Fruit fly (Drosophila melanogaster) whole organism, embryonic: ENCODE results near the gene CG8765.
A peak's percentile ranks its signal among the peaks of the same experiment; 100 is the strongest.

Experiments
- Adf1 ChIP-seq: fragments of 200-800 bp; sonication (Bioruptor generic); IDR thresholded peaks from 2 replicates; pipeline ENCODE4 v1.3.6; 2022; ENCODE audit warnings: missing biosample characterization, missing genetic modification characterization
- CG10431 ChIP-seq: fragments of 200-800 bp; sonication (Bioruptor generic); optimal IDR thresholded peaks from 3 replicates; lab custom pipeline; 2018; ENCODE audit warnings: missing biosample characterization, mild to moderate bottlenecking, missing genetic modification characterization
- CG12299 ChIP-seq: fragments of 200-800 bp; sonication (Bioruptor generic); optimal IDR thresholded peaks from 2 replicates; lab custom pipeline; 2018; ENCODE audit warnings: missing biosample characterization, mild to moderate bottlenecking, missing genetic modification characterization
- CG12769 ChIP-seq: fragments of 200-800 bp; sonication (Bioruptor generic); optimal IDR thresholded peaks from 2 replicates; lab custom pipeline; 2019; ENCODE audit warnings: missing biosample characterization, mild to moderate bottlenecking, missing genetic modification characterization, moderate library complexity
- CG13296 ChIP-seq: fragments of 200-800 bp; sonication (Bioruptor generic); optimal IDR thresholded peaks from 3 replicates; lab custom pipeline; 2018; ENCODE audit warnings: missing biosample characterization, mild to moderate bottlenecking, missing genetic modification characterization
- CG14860 ChIP-seq: fragments of 200-800 bp; sonication (Bioruptor generic); IDR thresholded peaks from 3 replicates; pipeline ENCODE4 v1.3.6; 2022; ENCODE audit warnings: missing biosample characterization, missing genetic modification characterization; ENCODE audit not compliant: partially characterized antibody
- CG17385 ChIP-seq: fragments of 200-800 bp; sonication (Bioruptor generic); optimal IDR thresholded peaks from 3 replicates; lab custom pipeline; 2018; ENCODE audit warnings: missing biosample characterization, mild to moderate bottlenecking, missing genetic modification characterization
- CG17829 ChIP-seq: fragments of 200-800 bp; optimal IDR thresholded peaks from 2 replicates; lab custom pipeline; 2019; ENCODE audit warnings: missing biosample characterization, mild to moderate bottlenecking, missing genetic modification characterization, moderate library complexity
- CG1832 ChIP-seq: fragments of 200-800 bp; sonication (Bioruptor generic); optimal IDR thresholded peaks from 2 replicates; lab custom pipeline; 2017; ENCODE audit warnings: missing biosample characterization, mild to moderate bottlenecking, missing genetic modification characterization, inconsistent platforms
- CG32767 ChIP-seq: fragments of 200-800 bp; sonication (Bioruptor generic); IDR thresholded peaks from 2 replicates; pipeline ENCODE4 v1.3.6; 2022; ENCODE audit warnings: missing biosample characterization, missing genetic modification characterization
- CG34224 ChIP-seq: fragments of 200-800 bp; sonication (Bioruptor generic); IDR thresholded peaks from 3 replicates; pipeline ENCODE4 v1.3.6; 2022; ENCODE audit warnings: missing biosample characterization, missing genetic modification characterization; ENCODE audit not compliant: partially characterized antibody
- CG7271 ChIP-seq: fragments of 200-800 bp; sonication (Bioruptor generic); optimal IDR thresholded peaks from 2 replicates; lab custom pipeline; 2018; ENCODE audit warnings: missing biosample characterization, mild to moderate bottlenecking, missing genetic modification characterization, moderate library complexity
- CG8765 ChIP-seq: fragments of 200-800 bp; sonication (Bioruptor generic); IDR thresholded peaks from 2 replicates; pipeline ENCODE4 v1.3.6; 2022; ENCODE audit warnings: missing biosample characterization, missing genetic modification characterization
- D ChIP-seq, 2 experiments: fragments of 200-800 bp in 1 of 2; fragments of >200 bp in 1 of 2; sonication (Bioruptor generic) in 1 of 2; optimal IDR thresholded peaks; 2 replicates in 1 of 2; 3 replicates in 1 of 2; lab custom pipeline; 2017; ENCODE audit warnings: mild to moderate bottlenecking in 1 of 2, missing biosample characterization in 1 of 2, missing genetic modification characterization in 1 of 2, missing genetic modification reagents in 1 of 2
- Deaf1 ChIP-seq: fragments of 200-800 bp; optimal IDR thresholded peaks from 3 replicates; lab custom pipeline; 2019; ENCODE audit warnings: missing biosample characterization, mild to moderate bottlenecking, missing genetic modification characterization, moderate library complexity
- E2f1 ChIP-seq: fragments of 200-800 bp; sonication (Bioruptor generic); IDR thresholded peaks from 2 replicates; pipeline ENCODE4 v1.3.6; 2022; ENCODE audit warnings: missing biosample characterization, missing genetic modification characterization
- HmgD ChIP-seq: fragments of 200-800 bp; sonication (Bioruptor generic); optimal IDR thresholded peaks from 3 replicates; lab custom pipeline; 2016; ENCODE audit warnings: missing biosample characterization, missing genetic modification characterization
- Jarid2 ChIP-seq: fragments of 200-800 bp; sonication (Bioruptor generic); optimal IDR thresholded peaks from 3 replicates; lab custom pipeline; 2017; ENCODE audit warnings: mild to moderate bottlenecking, missing biosample characterization, missing genetic modification reagents, missing genetic modification characterization
- Med ChIP-seq: fragments of 200-800 bp; sonication (Bioruptor generic); peaks from one replicate; lab custom pipeline; 2016; ENCODE audit warnings: missing biosample characterization, missing genetic modification characterization, mild to moderate bottlenecking, inconsistent platforms, moderate library complexity
- Nf-YB ChIP-seq: fragments of 200-800 bp; sonication (Bioruptor generic); optimal IDR thresholded peaks from 3 replicates; lab custom pipeline; 2019; ENCODE audit warnings: missing biosample characterization, mild to moderate bottlenecking, missing genetic modification characterization, moderate library complexity
- Opbp ChIP-seq: fragments of 200-800 bp; sonication (Bioruptor generic); IDR thresholded peaks from 3 replicates; pipeline ENCODE4 v1.3.6; 2022; ENCODE audit warnings: missing biosample characterization, missing genetic modification characterization; ENCODE audit not compliant: partially characterized antibody
- Trl ChIP-seq, 3 experiments: fragments of >200 bp in 2 of 3; fragments of 200-800 bp in 1 of 3; sonication (Bioruptor generic) in 1 of 3; optimal IDR thresholded peaks; 2 replicates in 1 of 3; 3 replicates in 2 of 3; lab custom pipeline; 2016 to 2017; ENCODE audit warnings: missing biosample characterization in 1 of 3, missing genetic modification characterization in 1 of 3
- abd-A ChIP-seq: fragments of 200-800 bp; sonication (Bioruptor generic); optimal IDR thresholded peaks from 3 replicates; lab custom pipeline; 2019; ENCODE audit warnings: missing biosample characterization, mild to moderate bottlenecking, missing genetic modification characterization, moderate library complexity
- ac ChIP-seq: fragments of 200-800 bp; sonication (Bioruptor generic); optimal IDR thresholded peaks from 3 replicates; lab custom pipeline; 2017; ENCODE audit warnings: missing biosample characterization, mild to moderate bottlenecking, missing genetic modification characterization
- caup ChIP-seq: fragments of 200-800 bp; sonication (Bioruptor generic); optimal IDR thresholded peaks from 3 replicates; lab custom pipeline; 2017; ENCODE audit warnings: missing biosample characterization, mild to moderate bottlenecking, missing genetic modification characterization, moderate library complexity; ENCODE audit not compliant: severe bottlenecking
- chinmo ChIP-seq: fragments of 200-800 bp; sonication (Bioruptor generic); IDR thresholded peaks from 4 replicates; pipeline ENCODE4 v1.3.6; 2022; ENCODE audit warnings: missing biosample characterization, missing genetic modification characterization; ENCODE audit not compliant: partially characterized antibody
- chm ChIP-seq: fragments of 200-800 bp; sonication (Bioruptor generic); IDR thresholded peaks from 2 replicates; pipeline ENCODE4 v1.3.6; 2022; ENCODE audit warnings: missing biosample characterization, missing genetic modification characterization
- esg ChIP-seq: fragments of 200-800 bp; sonication (Bioruptor generic); conservative IDR thresholded peaks from 2 replicates; pipeline ENCODE4 v1.3.6; 2022; ENCODE audit warnings: missing biosample characterization, missing genetic modification characterization
- insv ChIP-seq, 2 experiments: fragments of 200-800 bp; sonication (Bioruptor generic); optimal IDR thresholded peaks; 3 replicates each; lab custom pipeline; 2016 to 2018; ENCODE audit warnings: missing biosample characterization in 2 of 2, missing genetic modification characterization in 2 of 2
- klu ChIP-seq: fragments of 200-800 bp; sonication (Bioruptor generic); IDR thresholded peaks from 2 replicates; pipeline ENCODE4 v1.3.6; 2022; ENCODE audit warnings: missing biosample characterization, missing genetic modification characterization
- lov ChIP-seq, 2 experiments: fragments of 200-800 bp in 1 of 2; fragments of >200 bp in 1 of 2; sonication (Bioruptor generic) in 1 of 2; IDR thresholded peaks in 1 of 2; optimal IDR thresholded peaks in 1 of 2; 2 replicates in 1 of 2; 3 replicates in 1 of 2; pipeline versions ENCODE4 v1.3.6 to Lab custom; 2017 to 2022; ENCODE audit warnings: missing biosample characterization in 1 of 2, missing genetic modification characterization in 1 of 2
- nerfin-2 ChIP-seq: fragments of 200-800 bp; sonication (Bioruptor generic); IDR thresholded peaks from 2 replicates; pipeline ENCODE4 v1.3.6; 2022; ENCODE audit warnings: missing biosample characterization, missing genetic modification characterization; ENCODE audit not compliant: partially characterized antibody
- pan ChIP-seq, 4 experiments: fragments of >200 bp in 3 of 4; fragments of 200-800 bp in 1 of 4; sonication (Bioruptor generic) in 1 of 4; optimal IDR thresholded peaks in 3 of 4; IDR thresholded peaks in 1 of 4; 2 replicates each; pipeline versions ENCODE4 v1.3.6 to Lab custom; 2017 to 2022; ENCODE audit warnings: missing biosample characterization in 2 of 4, missing genetic modification characterization in 2 of 4, mixed read lengths in 1 of 4
- phol ChIP-seq: fragments of 200-800 bp; sonication (Bioruptor generic); optimal IDR thresholded peaks from 3 replicates; lab custom pipeline; 2018; ENCODE audit warnings: missing biosample characterization, mild to moderate bottlenecking, missing genetic modification characterization, moderate library complexity
- pnt ChIP-seq: fragments of 200-800 bp; sonication (Bioruptor generic); optimal IDR thresholded peaks from 3 replicates; lab custom pipeline; 2016; ENCODE audit warnings: missing biosample characterization, missing genetic modification characterization
- pros ChIP-seq: fragments of 200-800 bp; sonication (Bioruptor generic); optimal IDR thresholded peaks from 3 replicates; lab custom pipeline; 2019; ENCODE audit warnings: missing biosample characterization, mild to moderate bottlenecking, missing genetic modification characterization, moderate library complexity
- sc ChIP-seq, 3 experiments: fragments of >200 bp in 2 of 3; fragments of 200-800 bp in 1 of 3; sonication (Bioruptor generic) in 1 of 3; optimal IDR thresholded peaks; 2 replicates in 2 of 3; 3 replicates in 1 of 3; lab custom pipeline; 2017; ENCODE audit warnings: mild to moderate bottlenecking in 1 of 3, missing biosample characterization in 1 of 3, missing genetic modification characterization in 1 of 3, missing genetic modification reagents in 1 of 3
- sens ChIP-seq: fragments of 200-800 bp; sonication (Bioruptor generic); peaks from one replicate; lab custom pipeline; 2016; ENCODE audit warnings: missing biosample characterization, missing genetic modification characterization
- sr ChIP-seq: fragments of 200-800 bp; sonication (Bioruptor generic); IDR thresholded peaks from 3 replicates; pipeline ENCODE4 v1.3.6; 2022; ENCODE audit warnings: missing biosample characterization, missing genetic modification characterization
- tll ChIP-seq, 2 experiments: fragments of 200-800 bp in 1 of 2; fragments of >200 bp in 1 of 2; sonication (Bioruptor generic) in 1 of 2; optimal IDR thresholded peaks; 2 replicates each; lab custom pipeline; 2017 to 2019; ENCODE audit warnings: missing biosample characterization in 2 of 2, missing genetic modification characterization in 2 of 2, mild to moderate bottlenecking in 1 of 2, moderate library complexity in 1 of 2
- twi ChIP-seq: fragments of 200-800 bp; optimal IDR thresholded peaks from 2 replicates; lab custom pipeline; 2019; ENCODE audit warnings: missing biosample characterization, mild to moderate bottlenecking, missing genetic modification characterization, moderate library complexity
- vvl ChIP-seq: fragments of 200-800 bp; sonication (Bioruptor generic); IDR thresholded peaks from 2 replicates; pipeline ENCODE4 v1.3.6; 2022; ENCODE audit warnings: missing biosample characterization, missing genetic modification characterization
- zen2 ChIP-seq: fragments of 200-800 bp; sonication (Bioruptor generic); IDR thresholded peaks from 3 replicates; pipeline ENCODE4 v1.3.6; 2022; ENCODE audit warnings: missing biosample characterization, missing genetic modification characterization; ENCODE audit not compliant: partially characterized antibody

CG8765 gene

dm6 chr3L:19663605-19664230, 23.4 kb downstream of the CG8765 start, which contains the start of gene tey (continued):
- no peak for TF ChIP-seq CG12769 (tag; lab: Kevin White, UChicago)
- TF ChIP-seq D (optimal IDR thresholded peaks at IDR 0.05; lab: Kevin White, UChicago): peak; percentile 61
- no peak for TF ChIP-seq D (GFP tag; optimal IDR thresholded peaks at IDR 0.05; lab: Kevin White, UChicago)
- peak; percentile 89 for TF ChIP-seq CG1832 (GFP tag; lab: Kevin White, UChicago)
- TF ChIP-seq Deaf1 (tag; lab: Kevin White, UChicago): peak; percentile 42
- TF ChIP-seq E2f1 (GFP tag; lab: Robert Waterston, UW): 0 out of 2 replicates have a peak, but pooled peaks have one; percentile 12
- TF ChIP-seq sc (optimal IDR thresholded peaks at IDR 0.05; lab: Kevin White, UChicago): no peak
- no peak for TF ChIP-seq sc (GFP tag; optimal IDR thresholded peaks at IDR 0.05; lab: Kevin White, UChicago)
- 0 out of 2 replicates have a peak, but pooled peaks have one; percentile 14 for TF ChIP-seq CG32767 (GFP tag; lab: Robert Waterston, UW)
- TF ChIP-seq caup (GFP tag; lab: Kevin White, UChicago): no peak
- TF ChIP-seq CG34224: 0 out of 3 replicates have a peak, but pooled peaks have one; percentile 29
- TF ChIP-seq Nf-YB (GFP tag; lab: Kevin White, UChicago): peak; percentile 99
- 0 out of 3 replicates have a peak, but pooled peaks have one; percentile 20 for TF ChIP-seq Opbp (GFP tag; lab: Robert Waterston, UW)
- peak; percentile 12 for TF ChIP-seq twi (tag; lab: Kevin White, UChicago)
- TF ChIP-seq sens (GFP tag; lab: Kevin White, UChicago): peak; percentile 31
- no peak for TF ChIP-seq klu
- TF ChIP-seq abd-A (tag; lab: Kevin White, UChicago): peak; percentile 1
- 0 out of 3 replicates have a peak, but pooled peaks have one; percentile 37 for TF ChIP-seq zen2 (GFP tag; lab: Robert Waterston, UW)
- 0 out of 4 replicates have a peak, but pooled peaks have one; percentile 36 for TF ChIP-seq chinmo (GFP tag; lab: Robert Waterston, UW)
- peak; percentile 8 for TF ChIP-seq Med (GFP tag; lab: Kevin White, UChicago)
- no peak for TF ChIP-seq CG13296
- peak; percentile 41; the same call in 1 of the 2 replicates for TF ChIP-seq vvl (GFP tag; lab: Robert Waterston, UW)
- no peak for TF ChIP-seq lov (optimal IDR thresholded peaks at IDR 0.05; lab: Kevin White, UChicago)
- 0 out of 3 replicates have a peak, but pooled peaks have one; percentile 11 for TF ChIP-seq lov (GFP tag; IDR thresholded peaks at IDR 0.05; lab: Robert Waterston, UW)
- peak; percentile 43 for TF ChIP-seq pros (GFP tag; lab: Kevin White, UChicago)
- TF ChIP-seq CG14860 (GFP tag; lab: Robert Waterston, UW): no peak
- peak; percentile 96 for TF ChIP-seq Adf1
- TF ChIP-seq esg (GFP tag; lab: Robert Waterston, UW): no peak
- TF ChIP-seq nerfin-2 (GFP tag; lab: Robert Waterston, UW): peak; percentile 13; the same call in 1 of the 2 replicates
- peak; percentile 25 for TF ChIP-seq phol (tag; lab: Kevin White, UChicago)
- TF ChIP-seq CG10431 (GFP tag; lab: Kevin White, UChicago): no peak
- TF ChIP-seq insv (GFP tag; optimal IDR thresholded peaks at IDR 0.05; lab: Kevin White, UChicago): peak in 1 of 2 experiments; percentile 79
- peak; percentile 22; the same call in 1 of the 2 replicates for TF ChIP-seq CG8765 (GFP tag; lab: Robert Waterston, UW)
- TF ChIP-seq tll (GFP tag; optimal IDR thresholded peaks at IDR 0.05; lab: Kevin White, UChicago): peak in 1 of 2 experiments; percentile 2
- 0 out of 2 replicates have a peak, but pooled peaks have one; percentile 35 for TF ChIP-seq chm (GFP tag; lab: Robert Waterston, UW)
- peak; percentile 56; the same call in 2 of the 3 replicates for TF ChIP-seq sr
- peak; percentile 5 for TF ChIP-seq CG17829 (tag; lab: Kevin White, UChicago)
- TF ChIP-seq CG12299 (tag; lab: Kevin White, UChicago): no peak
- TF ChIP-seq pan (optimal IDR thresholded peaks at IDR 0.05; lab: Kevin White, UChicago): no peak
- peak in 1 of 2 experiments; percentile 39 for TF ChIP-seq pan (GFP tag; optimal IDR thresholded peaks at IDR 0.05 in 1 of 2, IDR thresholded peaks at IDR 0.05 in 1 of 2)
- peak in 1 of 2 experiments; percentile 5 for TF ChIP-seq Trl (optimal IDR thresholded peaks at IDR 0.05; lab: Kevin White, UChicago)
- TF ChIP-seq Trl (GFP tag; optimal IDR thresholded peaks at IDR 0.05; lab: Kevin White, UChicago): no peak
- peak; percentile 90 for TF ChIP-seq CG17385 (GFP tag; lab: Kevin White, UChicago)
- TF ChIP-seq CG7271: peak; percentile 11
- TF ChIP-seq pnt: no peak
- peak; percentile 15 for TF ChIP-seq HmgD (GFP tag; lab: Kevin White, UChicago)
- TF ChIP-seq Jarid2 (GFP tag; lab: Kevin White, UChicago): peak; percentile 83
- TF ChIP-seq ac (GFP tag; lab: Kevin White, UChicago): peak; percentile 37
